Worm (Caenorhabditis elegans) whole organism, late embryonic: ENCODE results near the gene fbxb-10.

Source experiments
- ama-1 ChIP-seq: fragments of 150-350 bp; optimal IDR thresholded peaks from 2 replicates; lab custom pipeline; 2014
- ceh-2 ChIP-seq: sonication (generic microtip); optimal IDR thresholded peaks from 2 replicates; lab custom pipeline; 2016; ENCODE audit warnings: missing genotype, missing genetic modification characterization, missing compliant biosample characterization
- ceh-48 ChIP-seq: sonication (generic microtip); optimal IDR thresholded peaks from 2 replicates; lab custom pipeline; 2016; ENCODE audit warnings: missing genetic modification characterization, inconsistent platforms, missing compliant biosample characterization
- ceh-9 ChIP-seq: sonication (generic microtip); optimal IDR thresholded peaks from 2 replicates; lab custom pipeline; 2016; ENCODE audit warnings: mild to moderate bottlenecking, missing genetic modification characterization, inconsistent platforms, missing compliant biosample characterization
- elt-2 ChIP-seq: sonication (generic microtip); optimal IDR thresholded peaks from 2 replicates; lab custom pipeline; 2016; ENCODE audit warnings: missing genetic modification reagents, missing genetic modification characterization, missing compliant biosample characterization
- fkh-10 ChIP-seq: fragments of 150-350 bp; optimal IDR thresholded peaks from 2 replicates; lab custom pipeline; 2014; ENCODE audit warnings: missing biosample characterization, missing genetic modification reagents, missing genetic modification characterization
- fkh-6 ChIP-seq: sonication (generic microtip); optimal IDR thresholded peaks from 2 replicates; lab custom pipeline; 2016; ENCODE audit warnings: missing genetic modification characterization, missing compliant biosample characterization
- hlh-13 ChIP-seq: fragments of 200-800 bp; sonication (Bioruptor generic); optimal IDR thresholded peaks from 2 replicates; lab custom pipeline; 2018; ENCODE audit warnings: mild to moderate bottlenecking, missing genetic modification characterization, missing compliant biosample characterization
- mec-3 ChIP-seq: sonication (generic microtip); optimal IDR thresholded peaks from 2 replicates; lab custom pipeline; 2016; ENCODE audit warnings: borderline replicate concordance, missing genetic modification characterization, missing compliant biosample characterization
- npax-4 ChIP-seq: sonication (generic microtip); optimal IDR thresholded peaks from 2 replicates; lab custom pipeline; 2016; ENCODE audit warnings: missing genetic modification characterization, missing compliant biosample characterization
- pha-4 ChIP-seq: fragments of 150-350 bp; optimal IDR thresholded peaks from 2 replicates; lab custom pipeline; 2018; ENCODE audit warnings: missing biosample characterization, missing genetic modification reagents, missing genetic modification characterization
- sox-4 ChIP-seq: sonication (generic microtip); optimal IDR thresholded peaks from 2 replicates; lab custom pipeline; 2017; ENCODE audit warnings: mild to moderate bottlenecking, missing genetic modification characterization, inconsistent platforms, missing compliant biosample characterization
- syd-9 ChIP-seq: sonication (generic microtip); optimal IDR thresholded peaks from 2 replicates; lab custom pipeline; 2016; ENCODE audit warnings: mild to moderate bottlenecking, missing genetic modification characterization, moderate library complexity, missing compliant biosample characterization
- unc-86 ChIP-seq: sonication (generic microtip); optimal IDR thresholded peaks from 2 replicates; lab custom pipeline; 2016; ENCODE audit warnings: missing genetic modification characterization, missing compliant biosample characterization

- no peak for TF ChIP-seq fkh-10 (GFP tag; lab: Kevin White, UChicago)
- TF ChIP-seq sox-4 (tag; lab: Kevin White, UChicago): no peak
- TF ChIP-seq fkh-6 (tag; lab: Kevin White, UChicago): no peak
- TF ChIP-seq mec-3 (tag; lab: Kevin White, UChicago): no peak
- no peak for TF ChIP-seq syd-9
- TF ChIP-seq hlh-13 (GFP tag; lab: Kevin White, UChicago): no peak
- no peak for TF ChIP-seq pha-4
- no peak for TF ChIP-seq ama-1 (lab: Kevin White, UChicago)
- no peak for TF ChIP-seq ceh-9 (tag; lab: Kevin White, UChicago)
- no peak for TF ChIP-seq npax-4 (tag; lab: Kevin White, UChicago)
- no peak for TF ChIP-seq ceh-2 (tag; lab: Kevin White, UChicago)
- no peak for TF ChIP-seq elt-2 (tag; lab: Kevin White, UChicago)
- TF ChIP-seq ceh-48 (tag; lab: Kevin White, UChicago): no peak
- no peak for TF ChIP-seq unc-86 (tag; lab: Kevin White, UChicago)
Measured at ce11 chrII:1850299-1850698, 32.1 kb upstream of the fbxb-10 start, which contains the start of gene fbxb-96.
